Fruit fly (Drosophila melanogaster) whole organism, wandering third instar larva: Measurements from ENCODE around the gene CG10194.

ENCODE experiments used
- fru ChIP-seq: fragments of 200-800 bp; sonication (Bioruptor generic); optimal IDR thresholded peaks from 3 replicates; lab custom pipeline; 2016; ENCODE audit warnings: missing biosample characterization, mild to moderate bottlenecking, missing genetic modification characterization
- usp ChIP-seq: fragments of >200 bp; optimal IDR thresholded peaks from 2 replicates; lab custom pipeline; 2017; ENCODE audit warnings: missing biosample characterization, missing genetic modification characterization

dm6 chr2L:19508361-19508918 lies 18.5 kb upstream of the CG10194 start, which contains the start of gene cyst:
- TF ChIP-seq fru (GFP tag; lab: Kevin White, UChicago) = peak; percentile 52
- TF ChIP-seq usp (GFP tag; lab: Kevin White, UChicago) = no peak
